Worm (Caenorhabditis elegans) whole organism, L4 larva: ENCODE data around the gene F22B8.7.

Experiments used
- D1046.2 ChIP-seq: fragments of 200-800 bp; sonication (Bioruptor generic); IDR thresholded peaks from 2 replicates; pipeline ENCODE4 v1.3.6; 2022; ENCODE audit warnings: missing genetic modification characterization, missing compliant biosample characterization
- F10B5.3 ChIP-seq: sonication (generic microtip); optimal IDR thresholded peaks from 2 replicates; lab custom pipeline; 2016; ENCODE audit warnings: mild to moderate bottlenecking, missing genetic modification characterization, missing compliant biosample characterization
- F44E2.7 ChIP-seq: fragments of 200-800 bp; sonication (Bioruptor generic); IDR thresholded peaks from 2 replicates; pipeline ENCODE4 v2.1.2; 2022; ENCODE audit warnings: missing genetic modification characterization, missing compliant biosample characterization
- T20F7.1 ChIP-seq: fragments of 200-800 bp; sonication (Bioruptor generic); optimal IDR thresholded peaks from 2 replicates; lab custom pipeline; 2018; ENCODE audit warnings: mild to moderate bottlenecking, missing genetic modification characterization, missing compliant biosample characterization
- T26A8.4 ChIP-seq: fragments of 200-800 bp; sonication (Bioruptor generic); IDR thresholded peaks from 2 replicates; pipeline ENCODE4 v1.3.6; 2022; ENCODE audit warnings: missing genetic modification characterization, missing compliant biosample characterization
- Y75B8A.6 ChIP-seq: fragments of 200-800 bp; sonication (Bioruptor generic); IDR thresholded peaks from 2 replicates; pipeline ENCODE4 v1.3.6; 2022; ENCODE audit warnings: missing genetic modification reagents, missing genetic modification characterization, missing compliant biosample characterization
- ZK546.5 ChIP-seq, 2 experiments: sonication (generic microtip); optimal IDR thresholded peaks; 2 replicates each; lab custom pipeline; 2017; ENCODE audit warnings: missing biosample characterization in 2 of 2, missing genetic modification characterization in 2 of 2
- aha-1 ChIP-seq: fragments of 150-350 bp; peaks from one replicate; lab custom pipeline; 2014; ENCODE audit warnings: missing biosample characterization, missing genetic modification characterization
- arid-1 ChIP-seq: fragments of 200-800 bp; sonication (Bioruptor generic); conservative IDR thresholded peaks from 2 replicates; pipeline ENCODE4 v1.3.6; 2022; ENCODE audit warnings: missing genetic modification reagents, missing genetic modification characterization, missing compliant biosample characterization
- cey-2 ChIP-seq: sonication (generic microtip); optimal IDR thresholded peaks from 3 replicates; lab custom pipeline; 2017; ENCODE audit warnings: missing genetic modification characterization, mild to moderate bottlenecking, missing compliant biosample characterization, antibody characterized with exemption, borderline replicate concordance; ENCODE audit not compliant: insufficient read depth
- ctbp-1 ChIP-seq: fragments of 200-800 bp; sonication (Bioruptor generic); IDR thresholded peaks from 2 replicates; pipeline ENCODE4 v1.3.6; 2022; ENCODE audit warnings: missing genetic modification reagents, missing genetic modification characterization, missing compliant biosample characterization
- daf-16 ChIP-seq, 3 experiments: sonication (generic microtip); optimal IDR thresholded peaks; 2 replicates each; lab custom pipeline; 2016 to 2017; ENCODE audit warnings: missing genetic modification characterization in 3 of 3, missing genetic modification reagents in 3 of 3, mild to moderate bottlenecking in 2 of 3, missing compliant biosample characterization in 2 of 3, missing biosample characterization in 1 of 3, moderate library complexity in 1 of 3
- dmd-6 ChIP-seq: fragments of 200-800 bp; sonication (Bioruptor generic); IDR thresholded peaks from 2 replicates; pipeline ENCODE4 v1.3.6; 2022; ENCODE audit warnings: missing genetic modification reagents, missing genetic modification characterization, missing compliant biosample characterization
- dmd-9 ChIP-seq: fragments of 200-800 bp; sonication (Bioruptor generic); IDR thresholded peaks from 2 replicates; pipeline ENCODE4 v1.3.6; 2022; ENCODE audit warnings: missing genetic modification reagents, missing genetic modification characterization, missing compliant biosample characterization
- dve-1 ChIP-seq: sonication (generic microtip); optimal IDR thresholded peaks from 2 replicates; lab custom pipeline; 2017; ENCODE audit warnings: antibody characterized with exemption, mild to moderate bottlenecking, missing genetic modification characterization, missing compliant biosample characterization; ENCODE audit not compliant: insufficient read depth
- egl-27 ChIP-seq: sonication (generic microtip); optimal IDR thresholded peaks from 3 replicates; lab custom pipeline; 2017; ENCODE audit warnings: missing biosample characterization, missing genetic modification reagents, missing genetic modification characterization
- fkh-10 ChIP-seq: fragments of 150-350 bp; optimal IDR thresholded peaks from 2 replicates; lab custom pipeline; 2014; ENCODE audit warnings: missing biosample characterization, missing genetic modification reagents, missing genetic modification characterization
- fos-1 ChIP-seq: fragments of 150-350 bp; optimal IDR thresholded peaks from 2 replicates; lab custom pipeline; 2014; ENCODE audit warnings: missing biosample characterization, missing genetic modification characterization
- gei-8 ChIP-seq: fragments of 200-800 bp; sonication (Bioruptor generic); optimal IDR thresholded peaks from 2 replicates; lab custom pipeline; 2018; ENCODE audit warnings: mild to moderate bottlenecking, missing genetic modification characterization, missing compliant biosample characterization
- hif-1 ChIP-seq, 2 experiments: sonication (generic microtip); optimal IDR thresholded peaks; 2 replicates each; lab custom pipeline; 2016 to 2017; ENCODE audit warnings: missing compliant biosample characterization in 2 of 2, missing genetic modification characterization in 2 of 2, missing genetic modification reagents in 2 of 2, missing genotype in 2 of 2, mild to moderate bottlenecking in 1 of 2
- hlh-30 ChIP-seq: sonication (generic microtip); optimal IDR thresholded peaks from 2 replicates; lab custom pipeline; 2017; ENCODE audit warnings: antibody characterized with exemption, mild to moderate bottlenecking, missing genetic modification characterization, missing compliant biosample characterization; ENCODE audit not compliant: insufficient read depth
- hmg-1.1 ChIP-seq: fragments of 200-800 bp; sonication (Bioruptor generic); IDR thresholded peaks from 2 replicates; pipeline ENCODE4 v1.3.6; 2022; ENCODE audit warnings: missing genetic modification reagents, missing genetic modification characterization, missing compliant biosample characterization
- lim-7 ChIP-seq: fragments of 200-800 bp; sonication (Bioruptor generic); IDR thresholded peaks from 2 replicates; pipeline ENCODE4 v1.3.6; 2022; ENCODE audit warnings: missing genetic modification characterization, missing compliant biosample characterization
- lin-1 ChIP-seq: fragments of 200-800 bp; sonication (Bioruptor generic); IDR thresholded peaks from 2 replicates; pipeline ENCODE4 v1.3.6; 2022; ENCODE audit warnings: missing genetic modification reagents, missing genetic modification characterization, missing compliant biosample characterization
- lin-29 ChIP-seq: fragments of 200-800 bp; sonication (Bioruptor generic); IDR thresholded peaks from 2 replicates; pipeline ENCODE4 v1.3.6; 2022; ENCODE audit warnings: missing genetic modification reagents, missing genetic modification characterization, missing compliant biosample characterization
- lin-38 ChIP-seq: fragments of 200-800 bp; sonication (Bioruptor generic); IDR thresholded peaks from 2 replicates; pipeline ENCODE4 v1.3.6; 2022; ENCODE audit warnings: missing genetic modification reagents, missing genetic modification characterization, missing compliant biosample characterization
- lin-39 ChIP-seq: fragments of 150-350 bp; optimal IDR thresholded peaks from 2 replicates; lab custom pipeline; 2014; ENCODE audit warnings: missing biosample characterization, missing genetic modification reagents, missing genetic modification characterization
- madf-9 ChIP-seq: fragments of 200-800 bp; sonication (Bioruptor generic); conservative IDR thresholded peaks from 2 replicates; pipeline ENCODE4 v1.3.6; 2022; ENCODE audit warnings: missing genetic modification reagents, missing genetic modification characterization, missing compliant biosample characterization
- mxl-3 ChIP-seq: fragments of 200-800 bp; sonication (Bioruptor generic); optimal IDR thresholded peaks from 2 replicates; lab custom pipeline; 2018; ENCODE audit warnings: mild to moderate bottlenecking, missing genetic modification characterization, missing compliant biosample characterization
- nhr-10 ChIP-seq: fragments of 150-350 bp; optimal IDR thresholded peaks from 2 replicates; lab custom pipeline; 2014; ENCODE audit warnings: missing biosample characterization, missing genetic modification characterization
- nhr-11 ChIP-seq: fragments of 150-350 bp; optimal IDR thresholded peaks from 2 replicates; lab custom pipeline; 2014; ENCODE audit warnings: missing biosample characterization, missing genetic modification characterization
- nhr-111 ChIP-seq: fragments of 200-800 bp; sonication (Bioruptor generic); optimal IDR thresholded peaks from 2 replicates; lab custom pipeline; 2018; ENCODE audit warnings: mild to moderate bottlenecking, missing genetic modification characterization, missing compliant biosample characterization
- nhr-28 ChIP-seq: fragments of 150-350 bp; optimal IDR thresholded peaks from 2 replicates; lab custom pipeline; 2014; ENCODE audit warnings: missing biosample characterization, missing genetic modification characterization
- nhr-42 ChIP-seq: fragments of 200-800 bp; sonication (Bioruptor generic); IDR thresholded peaks from 2 replicates; pipeline ENCODE4 v1.3.6; 2022; ENCODE audit warnings: missing genetic modification characterization, missing compliant biosample characterization
- nhr-77 ChIP-seq: fragments of 150-350 bp; optimal IDR thresholded peaks from 2 replicates; lab custom pipeline; 2014; ENCODE audit warnings: missing biosample characterization, missing genetic modification characterization
- pqm-1 ChIP-seq: sonication (generic microtip); optimal IDR thresholded peaks from 2 replicates; lab custom pipeline; 2017; ENCODE audit warnings: missing biosample characterization, missing genetic modification characterization
- rbr-2 ChIP-seq: sonication (generic microtip); optimal IDR thresholded peaks from 2 replicates; lab custom pipeline; 2016; ENCODE audit warnings: missing genotype, missing genetic modification characterization, missing compliant biosample characterization
- saeg-2 ChIP-seq: fragments of 200-800 bp; sonication (Bioruptor generic); IDR thresholded peaks from 2 replicates; pipeline ENCODE4 v1.3.6; 2022; ENCODE audit warnings: missing genetic modification reagents, missing genetic modification characterization, missing compliant biosample characterization
- spr-1 ChIP-seq: sonication (generic microtip); optimal IDR thresholded peaks from 2 replicates; lab custom pipeline; 2016; ENCODE audit warnings: mild to moderate bottlenecking, missing genetic modification characterization, missing compliant biosample characterization
- tra-1 ChIP-seq: fragments of 200-800 bp; sonication (Bioruptor generic); IDR thresholded peaks from 2 replicates; pipeline ENCODE4 v1.3.6; 2022; ENCODE audit warnings: missing genetic modification reagents, missing genetic modification characterization, missing compliant biosample characterization
- unc-39 ChIP-seq: sonication (generic microtip); optimal IDR thresholded peaks from 2 replicates; lab custom pipeline; 2017; ENCODE audit warnings: missing biosample characterization, missing genetic modification characterization
- unc-62 ChIP-seq, 3 experiments: fragments of 150-350 bp in 1 of 3; sonication (generic microtip); optimal IDR thresholded peaks in 2 of 3; peaks in 1 of 3; 1 replicate in 1 of 3; 2 replicates in 2 of 3; lab custom pipeline; 2014 to 2017; ENCODE audit warnings: missing biosample characterization in 3 of 3, missing genetic modification characterization in 3 of 3, missing genetic modification reagents in 3 of 3, missing genotype in 1 of 3
- vab-7 ChIP-seq: fragments of 200-800 bp; sonication (Bioruptor generic); IDR thresholded peaks from 2 replicates; pipeline ENCODE4 v1.3.6; 2022; ENCODE audit warnings: missing genetic modification reagents, missing genetic modification characterization, missing compliant biosample characterization
- zfp-3 ChIP-seq: fragments of 200-800 bp; sonication (Bioruptor generic); conservative IDR thresholded peaks from 2 replicates; pipeline ENCODE4 v1.3.6; 2022; ENCODE audit warnings: missing genetic modification reagents, missing genetic modification characterization, missing compliant biosample characterization
- ztf-7 ChIP-seq: fragments of 150-350 bp; optimal IDR thresholded peaks from 2 replicates; lab custom pipeline; 2014; ENCODE audit warnings: missing biosample characterization, missing genetic modification characterization

Gene F22B8.7

ce11 chrV:16061993-16062392 is 32.4 kb upstream of the F22B8.7 start, which contains the start of gene fbxa-100:
TSS of gene fbxa-100 (minus strand) at chrV:16062093.
- TF ChIP-seq aha-1 (tag; lab: Kevin White, UChicago) (peak; percentile 23), nhr-111 (no peak)

- TF ChIP-seq lin-1 (GFP tag; lab: Robert Waterston, UW), result no peak
Measured at ce11 chrV:16062788-16063187, 31.6 kb upstream of the F22B8.7 start, which contains the start of gene F14H3.14. TSS of gene F14H3.14 (minus strand) at chrV:16062888.

ce11 chrV:16068938-16069337 is 25.4 kb upstream of the F22B8.7 start, which contains the start of gene cyp-35D1:
TSS of gene cyp-35D1 (plus strand) at chrV:16069238.
- TF ChIP-seq nhr-11 (tag; lab: Kevin White, UChicago), result no peak
- no peak for TF ChIP-seq T26A8.4 (GFP tag; lab: Robert Waterston, UW)
- TF ChIP-seq dmd-6 (GFP tag; lab: Robert Waterston, UW), result no peak
- no peak for TF ChIP-seq lim-7 (GFP tag; lab: Robert Waterston, UW)
- TF ChIP-seq dmd-9 (GFP tag; lab: Robert Waterston, UW), result no peak
- no peak for TF ChIP-seq ZK546.5 (tag; optimal IDR thresholded peaks at IDR 0.05; lab: Kevin White, UChicago)
- TF ChIP-seq lin-38 (GFP tag; lab: Robert Waterston, UW), result no peak
- TF ChIP-seq lin-29, result no peak
- TF ChIP-seq T20F7.1 (GFP tag; lab: Kevin White, UChicago), result no peak
- TF ChIP-seq cey-2, result no peak
- TF ChIP-seq spr-1 (tag; lab: Kevin White, UChicago), result no peak
- TF ChIP-seq tra-1, result no peak

ce11 chrV:16071167-16071566 is 23.2 kb upstream of the F22B8.7 start, which contains the start of gene nhr-176:
TSS of gene nhr-176 (plus strand) at chrV:16071325.
- no peak for TF ChIP-seq D1046.2 (GFP tag; lab: Robert Waterston, UW)
- no peak for TF ChIP-seq egl-27 (tag; lab: Kevin White, UChicago)
- TF ChIP-seq nhr-10 (tag; lab: Kevin White, UChicago), result no peak
- TF ChIP-seq aha-1 (tag; lab: Kevin White, UChicago), result no peak
- no peak for TF ChIP-seq spr-1 (tag; lab: Kevin White, UChicago)
- TF ChIP-seq F44E2.7, result no peak
- TF ChIP-seq unc-62 (GFP tag; optimal IDR thresholded peaks at IDR 0.05 in 1 of 2; lab: Kevin White, UChicago), result peak in 1 of 2 experiments; percentile 62
- TF ChIP-seq unc-62 (tag; optimal IDR thresholded peaks at IDR 0.05; lab: Kevin White, UChicago), result no peak
- TF ChIP-seq arid-1 (GFP tag; lab: Robert Waterston, UW), result no peak
- no peak for TF ChIP-seq vab-7 (GFP tag; lab: Robert Waterston, UW)
- no peak for TF ChIP-seq hlh-30
- TF ChIP-seq dmd-6 (GFP tag; lab: Robert Waterston, UW), result peak; percentile 40; the same call in 1 of the 2 replicates
- peak; percentile 23 for TF ChIP-seq pqm-1 (tag; lab: Kevin White, UChicago)
- TF ChIP-seq ctbp-1 (GFP tag; lab: Robert Waterston, UW), result no peak
- no peak for TF ChIP-seq mxl-3 (GFP tag; lab: Kevin White, UChicago)
- TF ChIP-seq unc-39, result no peak
- TF ChIP-seq nhr-42 (GFP tag; lab: Robert Waterston, UW), result no peak
- TF ChIP-seq rbr-2 (tag; lab: Kevin White, UChicago), result no peak
- no peak for TF ChIP-seq lin-39 (tag; lab: Kevin White, UChicago)
- peak; percentile 43 for TF ChIP-seq dve-1 (tag; lab: Kevin White, UChicago)
- TF ChIP-seq daf-16 (GFP tag; optimal IDR thresholded peaks at IDR 0.05; lab: Kevin White, UChicago), result no peak
- peak; percentile 54 for TF ChIP-seq daf-16 (tag; optimal IDR thresholded peaks at IDR 0.05; lab: Kevin White, UChicago)
- no peak for TF ChIP-seq saeg-2
- TF ChIP-seq hif-1 (tag; optimal IDR thresholded peaks at IDR 0.05; lab: Kevin White, UChicago), result no peak
- TF ChIP-seq nhr-77 (tag; lab: Kevin White, UChicago), result no peak
- no peak for TF ChIP-seq hmg-1.1 (GFP tag; lab: Robert Waterston, UW)
- TF ChIP-seq gei-8 (GFP tag; lab: Kevin White, UChicago), result no peak
- TF ChIP-seq Y75B8A.6 (GFP tag; lab: Robert Waterston, UW), result no peak
- no peak for TF ChIP-seq zfp-3
- no peak for TF ChIP-seq fkh-10
- TF ChIP-seq F10B5.3 (tag; lab: Kevin White, UChicago), result no peak
- no peak for TF ChIP-seq madf-9 (GFP tag; lab: Robert Waterston, UW)
- no peak for TF ChIP-seq fos-1 (tag; lab: Kevin White, UChicago)
- no peak for TF ChIP-seq T20F7.1 (GFP tag; lab: Kevin White, UChicago)
- no peak for TF ChIP-seq ztf-7
- peak; percentile 89 for TF ChIP-seq nhr-28 (tag; lab: Kevin White, UChicago)
